Worm (Caenorhabditis elegans): Measurements from ENCODE around the gene ccd-5.

The ccd-5 gene

ce11 chrX:2536246-2536772 is 36.1 kb downstream of the ccd-5 start (continued):
- TF ChIP-seq jun-1 (tag; optimal IDR thresholded peaks at IDR 0.05) (peak; percentile 37), nhr-67 (tag; optimal IDR thresholded peaks at IDR 0.05) (no peak), hmg-11 (tag; optimal IDR thresholded peaks at IDR 0.05) (peak; percentile 66), fkh-2 (tag; optimal IDR thresholded peaks at IDR 0.05) (no peak), lin-15B (tag; optimal IDR thresholded peaks at IDR 0.05) (peak; percentile 29), ceh-28 (tag; optimal IDR thresholded peaks at IDR 0.05) (peak; percentile 71), nfya-1 (tag; optimal IDR thresholded peaks at IDR 0.05; ENCODE audit: insufficient read depth) (peak; percentile 89), snpc-4 (tag; optimal IDR thresholded peaks at IDR 0.05) (peak; percentile 87), zag-1 (tag; optimal IDR thresholded peaks at IDR 0.05) (no peak), ceh-16 (tag; optimal IDR thresholded peaks at IDR 0.05) (no peak), tbx-2 (tag; optimal IDR thresholded peaks at IDR 0.05) (peak; percentile 54)

- TF ChIP-seq egl-27 (tag; optimal IDR thresholded peaks at IDR 0.05) (no peak), mml-1 (tag; optimal IDR thresholded peaks at IDR 0.05) (no peak), ceh-82 (tag; optimal IDR thresholded peaks at IDR 0.05) (no peak), lin-39 (tag; optimal IDR thresholded peaks at IDR 0.05) (no peak), pha-4 (tag; optimal IDR thresholded peaks at IDR 0.05) (no peak), ztf-11 (tag; optimal IDR thresholded peaks at IDR 0.05) (no peak), eor-1 (tag; optimal IDR thresholded peaks at IDR 0.05) (no peak), ceh-16 (tag; optimal IDR thresholded peaks at IDR 0.05) (no peak), ceh-9 (tag; optimal IDR thresholded peaks at IDR 0.05) (no peak), nhr-25 (tag; optimal IDR thresholded peaks at IDR 0.05) (no peak), jun-1 (tag; optimal IDR thresholded peaks at IDR 0.05) (no peak), snpc-4 (tag; optimal IDR thresholded peaks at IDR 0.05) (no peak), elt-3 (tag; optimal IDR thresholded peaks at IDR 0.05) (no peak), fkh-10 (GFP tag; optimal IDR thresholded peaks at IDR 0.05) (no peak), nhr-23 (tag; optimal IDR thresholded peaks at IDR 0.05) (no peak), nhr-43 (tag; optimal IDR thresholded peaks at IDR 0.05; ENCODE audit: poor library complexity, severe bottlenecking) (no peak)
Observed at ce11 chrX:2532357-2532756, 40.1 kb downstream of the ccd-5 start, which contains the start of gene tbc-12. tbc-12 (minus strand) TSS chrX:2532457.

ce11 chrX:2531276-2531675 is 41.2 kb downstream of the ccd-5 start:
- TF ChIP-seq pha-4 (tag; optimal IDR thresholded peaks at IDR 0.05) (peak; percentile 14), nhr-67 (tag; optimal IDR thresholded peaks at IDR 0.05) (no peak), pqm-1 (tag; optimal IDR thresholded peaks at IDR 0.05) (peak; percentile 34), nfya-1 (tag; optimal IDR thresholded peaks at IDR 0.05; ENCODE audit: insufficient read depth) (peak; percentile 16), lin-39 (tag; optimal IDR thresholded peaks at IDR 0.05) (no peak), lsy-12 (tag; optimal IDR thresholded peaks at IDR 0.05) (peak; percentile 0), unc-39 (tag; optimal IDR thresholded peaks at IDR 0.05) (no peak), nhr-43 (tag; optimal IDR thresholded peaks at IDR 0.05; ENCODE audit: poor library complexity, severe bottlenecking) (peak; percentile 55), nhr-25 (tag; optimal IDR thresholded peaks at IDR 0.05) (peak; percentile 26), elt-2 (tag; optimal IDR thresholded peaks at IDR 0.05) (peak; percentile 54), fkh-2 (tag; optimal IDR thresholded peaks at IDR 0.05) (no peak)

ce11 chrX:2527877-2528276 is 44.6 kb downstream of the ccd-5 start:
- TF ChIP-seq jun-1 (tag; optimal IDR thresholded peaks at IDR 0.05) = no peak
- no peak for TF ChIP-seq nhr-11 (tag; optimal IDR thresholded peaks at IDR 0.05)
- TF ChIP-seq nfya-1 (tag; optimal IDR thresholded peaks at IDR 0.05; ENCODE audit: insufficient read depth) = peak; percentile 52
- TF ChIP-seq unc-39 (tag; optimal IDR thresholded peaks at IDR 0.05) = no peak
- TF ChIP-seq ztf-11 (tag; optimal IDR thresholded peaks at IDR 0.05) = no peak
- TF ChIP-seq nhr-77 (tag; optimal IDR thresholded peaks at IDR 0.05) = no peak
- no peak for TF ChIP-seq egl-5 (tag; optimal IDR thresholded peaks at IDR 0.05)
- no peak for TF ChIP-seq eor-1 (tag; optimal IDR thresholded peaks at IDR 0.05)
- TF ChIP-seq daf-12 (tag; optimal IDR thresholded peaks at IDR 0.05) = no peak
- TF ChIP-seq nhr-43 (tag; optimal IDR thresholded peaks at IDR 0.05; ENCODE audit: poor library complexity, severe bottlenecking) = peak; percentile 9
- no peak for TF ChIP-seq unc-62 (GFP tag; optimal IDR thresholded peaks at IDR 0.05)
- TF ChIP-seq nhr-23 (tag; optimal IDR thresholded peaks at IDR 0.05) = no peak
- peak; percentile 13 for TF ChIP-seq elt-2 (tag; optimal IDR thresholded peaks at IDR 0.05)
- no peak for TF ChIP-seq ceh-28 (tag; optimal IDR thresholded peaks at IDR 0.05)
- TF ChIP-seq R02D3.7 (tag; optimal IDR thresholded peaks at IDR 0.05) = no peak
- TF ChIP-seq hmg-11 (tag; optimal IDR thresholded peaks at IDR 0.05) = peak; percentile 77
- no peak for TF ChIP-seq zag-1 (tag; optimal IDR thresholded peaks at IDR 0.05)
- TF ChIP-seq ceh-82 (tag; optimal IDR thresholded peaks at IDR 0.05) = no peak
- no peak for TF ChIP-seq aly-2 (tag; optimal IDR thresholded peaks at IDR 0.05)
- TF ChIP-seq ama-1 (optimal IDR thresholded peaks at IDR 0.05) = no peak
- no peak for TF ChIP-seq lsy-12 (tag; optimal IDR thresholded peaks at IDR 0.05)
- no peak for TF ChIP-seq fkh-2 (tag; optimal IDR thresholded peaks at IDR 0.05)
- no peak for TF ChIP-seq mdl-1 (tag; optimal IDR thresholded peaks at IDR 0.05)
- no peak for TF ChIP-seq ceh-9 (tag; optimal IDR thresholded peaks at IDR 0.05)
- no peak for TF ChIP-seq pqm-1 (tag; optimal IDR thresholded peaks at IDR 0.05)
- TF ChIP-seq nhr-25 (tag; optimal IDR thresholded peaks at IDR 0.05) = no peak
- TF ChIP-seq sea-2 (GFP tag; optimal IDR thresholded peaks at IDR 0.05) = no peak
- TF ChIP-seq nhr-76 (tag; optimal IDR thresholded peaks at IDR 0.05) = no peak
- TF ChIP-seq pha-4 (tag; optimal IDR thresholded peaks at IDR 0.05) = peak; percentile 33
- no peak for TF ChIP-seq nhr-237 (tag; optimal IDR thresholded peaks at IDR 0.05)
- no peak for TF ChIP-seq tbx-2 (tag; optimal IDR thresholded peaks at IDR 0.05)
- TF ChIP-seq skn-1 (tag; optimal IDR thresholded peaks at IDR 0.05) = peak; percentile 19
- TF ChIP-seq fkh-10 (GFP tag; optimal IDR thresholded peaks at IDR 0.05) = no peak
- no peak for TF ChIP-seq nhr-28 (tag; optimal IDR thresholded peaks at IDR 0.05)
- TF ChIP-seq snpc-4 (tag; optimal IDR thresholded peaks at IDR 0.05) = no peak
- no peak for TF ChIP-seq nhr-12 (tag; optimal IDR thresholded peaks at IDR 0.05)
- TF ChIP-seq ceh-16 (tag; optimal IDR thresholded peaks at IDR 0.05) = no peak

Measured in whole organism, L3 larva.